Worm (Caenorhabditis elegans): ENCODE measurements around the gene F07H5.10.

F07H5.10 gene

DNA sequence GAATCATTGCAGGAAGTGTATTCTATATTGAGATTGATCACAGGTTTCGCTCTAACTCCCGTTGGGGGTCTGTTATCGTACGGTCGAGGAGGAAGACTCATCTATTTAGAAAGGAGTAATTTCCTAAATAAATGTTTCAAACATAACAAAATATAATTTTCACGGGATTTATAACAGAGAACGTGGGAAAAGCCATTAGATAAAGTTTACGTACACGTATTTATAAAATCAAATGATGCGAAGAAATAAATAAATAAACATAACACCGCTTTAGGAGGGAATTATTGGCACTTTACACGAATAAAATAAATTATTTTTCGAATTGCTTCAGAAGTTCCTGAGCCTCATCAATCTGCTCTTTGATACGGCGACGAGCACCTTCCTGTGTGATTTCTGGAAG, at the start of gene F07H5.10:
Gene F07H5.10 (minus strand): TSS at position 101 of the 400 bp plus-strand sequence.
- TF ChIP-seq peb-1 (tag; optimal IDR thresholded peaks at IDR 0.05) (no peak), sma-3 (GFP tag; optimal IDR thresholded peaks at IDR 0.05) (no peak), nhr-129 (tag; optimal IDR thresholded peaks at IDR 0.05) (no peak), ztf-11 (tag; optimal IDR thresholded peaks at IDR 0.05) (no peak), snpc-4 (tag; optimal IDR thresholded peaks at IDR 0.05) (no peak), ZK546.5 (tag; optimal IDR thresholded peaks at IDR 0.05) (no peak), nhr-11 (tag; optimal IDR thresholded peaks at IDR 0.05) (no peak), egl-27 (tag; optimal IDR thresholded peaks at IDR 0.05) (no peak), crh-2 (tag; optimal IDR thresholded peaks at IDR 0.05) (no peak), blmp-1 (tag; optimal IDR thresholded peaks at IDR 0.05; ENCODE audit: insufficient read depth) (no peak), alr-1 (tag; optimal IDR thresholded peaks at IDR 0.05) (no peak), gmeb-1 (tag; optimal IDR thresholded peaks at IDR 0.05) (no peak), mab-5 (tag; optimal IDR thresholded peaks at IDR 0.05) (no peak), ama-1 (optimal IDR thresholded peaks at IDR 0.05) (no peak), lin-13 (GFP tag; optimal IDR thresholded peaks at IDR 0.05) (no peak), mbf-1 (tag; optimal IDR thresholded peaks at IDR 0.05) (no peak), nhr-21 (tag; optimal IDR thresholded peaks at IDR 0.05) (no peak)

DNA sequence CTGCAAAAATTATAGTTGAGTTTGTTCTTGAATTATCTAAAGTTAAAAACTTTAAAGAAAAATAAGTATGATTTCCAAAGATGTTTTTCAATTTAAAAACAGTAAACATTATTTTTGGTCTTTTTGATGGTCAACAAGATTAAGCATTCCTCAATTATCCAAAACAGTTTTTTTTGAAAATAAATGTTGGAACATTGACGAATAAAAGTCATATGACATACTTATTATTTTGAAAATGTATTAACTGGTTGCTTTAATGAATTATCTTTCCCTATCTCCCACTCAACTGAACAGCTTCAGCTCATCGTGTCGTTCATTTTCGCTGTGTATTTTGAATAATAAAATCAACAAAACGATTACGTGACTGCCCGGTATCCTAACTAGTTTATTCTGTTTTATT, 48.7 kb upstream of the F07H5.10 start:
- TF ChIP-seq nhr-6 (tag; optimal IDR thresholded peaks at IDR 0.05) (no peak), nhr-11 (tag; optimal IDR thresholded peaks at IDR 0.05) (no peak), nhr-237 (tag; optimal IDR thresholded peaks at IDR 0.05) (no peak), elt-3 (tag; optimal IDR thresholded peaks at IDR 0.05) (no peak), lin-13 (GFP tag; optimal IDR thresholded peaks at IDR 0.05) (no peak), ztf-11 (tag; optimal IDR thresholded peaks at IDR 0.05) (no peak), unc-55 (GFP tag; optimal IDR thresholded peaks at IDR 0.05) (no peak), C34F6.9 (tag; optimal IDR thresholded peaks at IDR 0.05) (no peak), R02D3.7 (tag; optimal IDR thresholded peaks at IDR 0.05) (no peak), ama-1 (optimal IDR thresholded peaks at IDR 0.05) (no peak)

DNA sequence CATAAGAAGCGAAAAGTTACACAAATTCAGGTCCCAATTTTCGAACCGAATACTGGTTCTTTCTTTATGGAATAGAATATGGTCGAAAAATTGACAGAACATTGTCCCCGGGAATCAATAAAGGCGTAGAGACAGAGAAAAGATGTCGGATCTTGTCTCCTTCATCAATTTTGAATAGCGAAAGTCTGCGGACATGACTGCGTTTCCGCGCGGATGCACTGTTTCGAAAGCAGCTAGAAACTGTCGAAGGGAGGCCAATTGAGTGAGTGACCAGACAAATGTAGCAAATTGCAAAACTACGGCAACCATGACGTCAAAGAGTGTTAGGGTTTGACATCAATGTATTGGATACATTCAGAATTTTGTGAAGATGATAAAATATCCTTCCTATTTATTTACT, 48.1 kb upstream of the F07H5.10 start:
- no peak for TF ChIP-seq unc-55 (GFP tag; optimal IDR thresholded peaks at IDR 0.05)
- no peak for TF ChIP-seq F13H6.1 (tag; optimal IDR thresholded peaks at IDR 0.05)
- TF ChIP-seq peb-1 (tag; optimal IDR thresholded peaks at IDR 0.05), result no peak
- no peak for TF ChIP-seq R02D3.7 (tag; optimal IDR thresholded peaks at IDR 0.05)
- no peak for TF ChIP-seq sem-4 (tag; optimal IDR thresholded peaks at IDR 0.05)
- no peak for TF ChIP-seq nhr-21 (tag; optimal IDR thresholded peaks at IDR 0.05)

DNA sequence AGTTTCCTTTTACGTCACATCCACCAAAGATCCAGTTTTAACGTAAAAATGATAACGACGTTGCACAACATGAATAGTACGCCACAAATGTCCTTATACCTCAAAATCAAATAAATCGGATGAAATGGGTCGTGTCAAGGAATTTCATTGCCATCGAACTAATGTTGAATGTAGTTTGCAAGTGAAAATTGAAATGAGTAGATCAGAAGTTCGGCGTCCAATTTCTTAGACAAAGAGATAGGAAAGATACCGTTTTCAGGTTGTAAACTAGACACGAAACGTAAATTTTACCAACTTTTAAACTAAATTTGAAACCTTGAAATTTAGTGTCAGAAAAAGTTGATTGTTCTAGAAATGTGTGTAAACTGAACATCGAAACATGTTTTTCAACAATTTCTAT, 46.5 kb upstream of the F07H5.10 start:
- TF ChIP-seq egl-27 (tag; optimal IDR thresholded peaks at IDR 0.05) (no peak), nhr-25 (tag; optimal IDR thresholded peaks at IDR 0.05) (peak; percentile 33), nhr-23 (tag; optimal IDR thresholded peaks at IDR 0.05) (no peak), nhr-6 (tag; optimal IDR thresholded peaks at IDR 0.05) (no peak), ama-1 (optimal IDR thresholded peaks at IDR 0.05) (no peak), blmp-1 (tag; optimal IDR thresholded peaks at IDR 0.05; ENCODE audit: insufficient read depth) (no peak), R02D3.7 (tag; optimal IDR thresholded peaks at IDR 0.05) (no peak), skn-1 (tag; optimal IDR thresholded peaks at IDR 0.05) (no peak)

DNA sequence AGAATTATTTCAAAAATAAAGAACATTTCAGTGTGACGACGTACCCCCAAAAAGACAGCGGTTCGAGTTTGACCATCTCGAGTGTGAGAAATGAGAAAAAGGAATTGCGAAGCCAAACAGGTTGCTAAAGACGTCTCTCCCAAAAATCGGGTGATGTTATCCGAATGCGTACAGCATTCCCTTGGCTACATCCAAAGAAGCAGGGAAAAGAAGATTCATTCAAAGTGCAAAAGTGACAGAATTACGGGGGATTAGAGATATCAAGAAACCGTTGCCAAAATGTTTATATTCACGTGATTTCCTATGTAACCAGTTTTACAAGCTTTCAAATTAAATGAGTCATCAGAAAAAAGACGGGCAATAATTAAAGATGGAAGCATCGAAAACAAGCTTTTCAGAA, 45.6 kb upstream of the F07H5.10 start:
- TF ChIP-seq skn-1 (tag; optimal IDR thresholded peaks at IDR 0.05) (no peak), sem-4 (tag; optimal IDR thresholded peaks at IDR 0.05) (no peak), ztf-4 (tag; optimal IDR thresholded peaks at IDR 0.05) (no peak), mdl-1 (tag; optimal IDR thresholded peaks at IDR 0.05) (no peak), elt-1 (tag; optimal IDR thresholded peaks at IDR 0.05) (no peak), egl-27 (tag; optimal IDR thresholded peaks at IDR 0.05) (no peak), F13H6.1 (tag; optimal IDR thresholded peaks at IDR 0.05) (no peak), nhr-11 (tag; optimal IDR thresholded peaks at IDR 0.05) (no peak), unc-55 (GFP tag; optimal IDR thresholded peaks at IDR 0.05) (no peak), nhr-77 (tag; optimal IDR thresholded peaks at IDR 0.05) (no peak), lin-39 (tag; optimal IDR thresholded peaks at IDR 0.05) (no peak), ZK546.5 (tag; optimal IDR thresholded peaks at IDR 0.05) (no peak), gmeb-1 (tag; optimal IDR thresholded peaks at IDR 0.05) (no peak), zag-1 (tag; optimal IDR thresholded peaks at IDR 0.05) (no peak), mab-5 (tag; optimal IDR thresholded peaks at IDR 0.05) (no peak), nhr-10 (tag; optimal IDR thresholded peaks at IDR 0.05) (no peak), ceh-16 (tag; optimal IDR thresholded peaks at IDR 0.05) (no peak), alr-1 (tag; optimal IDR thresholded peaks at IDR 0.05) (no peak), ztf-1 (GFP tag; conservative IDR thresholded peaks at IDR 0.05) (no peak), sma-9 (GFP tag; optimal IDR thresholded peaks at IDR 0.05) (peak; percentile 25), sma-9 (tag; optimal IDR thresholded peaks at IDR 0.05) (no peak), R02D3.7 (tag; optimal IDR thresholded peaks at IDR 0.05) (no peak), nhr-21 (tag; optimal IDR thresholded peaks at IDR 0.05) (peak; percentile 69), nhr-6 (tag; optimal IDR thresholded peaks at IDR 0.05) (no peak), fos-1 (tag; optimal IDR thresholded peaks at IDR 0.05) (peak; percentile 15), Y55F3AM.14 (GFP tag; optimal IDR thresholded peaks at IDR 0.05) (no peak), lsy-2 (tag; optimal IDR thresholded peaks at IDR 0.05) (peak in 1 of 2 experiments; percentile 2), nhr-237 (tag; optimal IDR thresholded peaks at IDR 0.05) (no peak), C34F6.9 (tag; optimal IDR thresholded peaks at IDR 0.05) (no peak), blmp-1 (tag; optimal IDR thresholded peaks at IDR 0.05; ENCODE audit: insufficient read depth) (no peak), ztf-11 (tag; optimal IDR thresholded peaks at IDR 0.05) (no peak), lin-11 (tag; optimal IDR thresholded peaks at IDR 0.05) (no peak), sma-3 (GFP tag; optimal IDR thresholded peaks at IDR 0.05) (peak; percentile 25), nhr-12 (tag; optimal IDR thresholded peaks at IDR 0.05) (no peak)
